Worm (Caenorhabditis elegans) whole organism, L2 larva: ENCODE data around the gene mab-5.

Experiments
- C34F6.9 ChIP-seq: fragments of 150-350 bp; optimal IDR thresholded peaks from 2 replicates; lab custom pipeline; 2014; ENCODE audit warnings: missing biosample characterization, missing genetic modification characterization
- F13H6.1 ChIP-seq: sonication (generic microtip); optimal IDR thresholded peaks from 2 replicates; lab custom pipeline; 2016; ENCODE audit warnings: missing genetic modification characterization, missing compliant biosample characterization
- R02D3.7 ChIP-seq: fragments of 150-350 bp; optimal IDR thresholded peaks from 2 replicates; lab custom pipeline; 2014; ENCODE audit warnings: missing biosample characterization, missing genetic modification characterization
- Y55F3AM.14 ChIP-seq: fragments of 200-800 bp; sonication (Bioruptor generic); optimal IDR thresholded peaks from 2 replicates; lab custom pipeline; 2018; ENCODE audit warnings: mild to moderate bottlenecking, missing genetic modification characterization, missing compliant biosample characterization
- ZK546.5 ChIP-seq: sonication (generic microtip); optimal IDR thresholded peaks from 2 replicates; lab custom pipeline; 2017; ENCODE audit warnings: missing biosample characterization, missing genetic modification characterization
- aly-2 ChIP-seq: fragments of 150-350 bp; optimal IDR thresholded peaks from 2 replicates; lab custom pipeline; 2014; ENCODE audit warnings: missing biosample characterization, missing genetic modification characterization
- ama-1 ChIP-seq: fragments of 150-350 bp; optimal IDR thresholded peaks from 2 replicates; lab custom pipeline; 2018; ENCODE audit warnings: inconsistent platforms
- blmp-1 ChIP-seq: sonication (generic microtip); optimal IDR thresholded peaks from 2 replicates; lab custom pipeline; 2017; ENCODE audit warnings: missing genetic modification characterization, mild to moderate bottlenecking, missing compliant biosample characterization, antibody characterized with exemption, moderate library complexity; ENCODE audit not compliant: insufficient read depth
- ceh-82 ChIP-seq: fragments of 150-350 bp; optimal IDR thresholded peaks from 2 replicates; lab custom pipeline; 2014; ENCODE audit warnings: missing biosample characterization, missing genetic modification characterization
- crh-2 ChIP-seq: sonication (generic microtip); optimal IDR thresholded peaks from 2 replicates; lab custom pipeline; 2017; ENCODE audit warnings: missing biosample characterization, missing genetic modification characterization
- dmd-4 ChIP-seq: sonication (generic microtip); optimal IDR thresholded peaks from 2 replicates; lab custom pipeline; 2017; ENCODE audit warnings: missing biosample characterization, missing genetic modification characterization
- elt-1 ChIP-seq: fragments of 150-350 bp; optimal IDR thresholded peaks from 2 replicates; lab custom pipeline; 2014; ENCODE audit warnings: missing biosample characterization, missing genetic modification characterization
- elt-3 ChIP-seq: sonication (generic microtip); optimal IDR thresholded peaks from 2 replicates; lab custom pipeline; 2017; ENCODE audit warnings: missing biosample characterization, missing genetic modification characterization
- fos-1 ChIP-seq: fragments of 150-350 bp; optimal IDR thresholded peaks from 2 replicates; lab custom pipeline; 2014; ENCODE audit warnings: missing biosample characterization, missing genetic modification characterization
- gmeb-1 ChIP-seq: fragments of 150-350 bp; optimal IDR thresholded peaks from 2 replicates; lab custom pipeline; 2014; ENCODE audit warnings: missing biosample characterization, missing genetic modification characterization
- lin-11 ChIP-seq: fragments of 150-350 bp; sonication (generic microtip); optimal IDR thresholded peaks from 2 replicates; lab custom pipeline; 2014; ENCODE audit warnings: missing biosample characterization, missing genetic modification characterization, inconsistent platforms, mixed read lengths
- lin-39 ChIP-seq: fragments of 150-350 bp; optimal IDR thresholded peaks from 2 replicates; lab custom pipeline; 2014; ENCODE audit warnings: missing biosample characterization, missing genetic modification reagents, missing genetic modification characterization
- lsy-2 ChIP-seq, 2 experiments: fragments of 150-350 bp in 1 of 2; sonication (generic microtip) in 1 of 2; optimal IDR thresholded peaks; 2 replicates each; lab custom pipeline; 2014 to 2017; ENCODE audit warnings: missing biosample characterization in 2 of 2, missing genetic modification characterization in 2 of 2
- mab-5 ChIP-seq: fragments of 150-350 bp; optimal IDR thresholded peaks from 2 replicates; lab custom pipeline; 2014; ENCODE audit warnings: missing biosample characterization, missing genetic modification characterization
- mdl-1 ChIP-seq, 2 experiments: fragments of 150-350 bp in 1 of 2; sonication (generic microtip) in 1 of 2; optimal IDR thresholded peaks; 2 replicates each; lab custom pipeline; 2017; ENCODE audit warnings: missing biosample characterization in 2 of 2, missing genetic modification characterization in 2 of 2
- nhr-10 ChIP-seq: sonication (generic microtip); optimal IDR thresholded peaks from 2 replicates; lab custom pipeline; 2017; ENCODE audit warnings: missing biosample characterization, missing genetic modification characterization
- nhr-12 ChIP-seq: fragments of 150-350 bp; optimal IDR thresholded peaks from 2 replicates; lab custom pipeline; 2014; ENCODE audit warnings: missing biosample characterization, missing genetic modification characterization
- nhr-129 ChIP-seq: fragments of 150-350 bp; optimal IDR thresholded peaks from 2 replicates; lab custom pipeline; 2014; ENCODE audit warnings: missing biosample characterization, missing genetic modification characterization
- nhr-23 ChIP-seq: fragments of 150-350 bp; optimal IDR thresholded peaks from 2 replicates; lab custom pipeline; 2014; ENCODE audit warnings: missing biosample characterization, missing genetic modification reagents, missing genetic modification characterization
- nhr-77 ChIP-seq: fragments of 150-350 bp; optimal IDR thresholded peaks from 2 replicates; lab custom pipeline; 2014; ENCODE audit warnings: missing biosample characterization, missing genetic modification characterization
- peb-1 ChIP-seq: fragments of 150-350 bp; optimal IDR thresholded peaks from 2 replicates; lab custom pipeline; 2014; ENCODE audit warnings: missing biosample characterization, missing genetic modification characterization
- sem-4 ChIP-seq: fragments of 150-350 bp; optimal IDR thresholded peaks from 2 replicates; lab custom pipeline; 2014; ENCODE audit warnings: missing biosample characterization, missing genetic modification reagents, missing genetic modification characterization
- sma-9 ChIP-seq, 2 experiments: fragments of 150-350 bp in 1 of 2; sonication (generic microtip) in 1 of 2; optimal IDR thresholded peaks; 2 replicates each; lab custom pipeline; 2014 to 2016; ENCODE audit warnings: missing genetic modification characterization in 2 of 2, mild to moderate bottlenecking in 1 of 2, missing biosample characterization in 1 of 2, missing compliant biosample characterization in 1 of 2, missing genetic modification reagents in 1 of 2, moderate library complexity in 1 of 2
- snpc-4 ChIP-seq: fragments of 150-350 bp; optimal IDR thresholded peaks from 2 replicates; lab custom pipeline; 2014; ENCODE audit warnings: missing biosample characterization, missing genetic modification characterization
- unc-39 ChIP-seq: fragments of 150-350 bp; optimal IDR thresholded peaks from 2 replicates; lab custom pipeline; 2014; ENCODE audit warnings: missing biosample characterization, missing genetic modification characterization
- unc-55 ChIP-seq: fragments of 150-350 bp; sonication (generic microtip); optimal IDR thresholded peaks from 3 replicates; lab custom pipeline; 2014; ENCODE audit warnings: missing biosample characterization, missing genetic modification reagents, missing genetic modification characterization
- unc-62 ChIP-seq: fragments of 150-350 bp; optimal IDR thresholded peaks from 2 replicates; lab custom pipeline; 2014; ENCODE audit warnings: missing biosample characterization, missing genetic modification reagents, missing genetic modification characterization
- zag-1 ChIP-seq: fragments of 150-350 bp; optimal IDR thresholded peaks from 2 replicates; lab custom pipeline; 2014; ENCODE audit warnings: missing biosample characterization, missing genetic modification characterization
- ztf-1 ChIP-seq: fragments of 200-800 bp; sonication (Bioruptor generic); conservative IDR thresholded peaks from 2 replicates; pipeline ENCODE4 v1.3.6; 2022; ENCODE audit warnings: missing genetic modification characterization, missing compliant biosample characterization
- ztf-11 ChIP-seq: sonication (generic microtip); optimal IDR thresholded peaks from 2 replicates; lab custom pipeline; 2017; ENCODE audit warnings: missing biosample characterization, missing genetic modification characterization
- ztf-4 ChIP-seq: fragments of 150-350 bp; optimal IDR thresholded peaks from 2 replicates; lab custom pipeline; 2014; ENCODE audit warnings: missing biosample characterization, missing genetic modification characterization

The mab-5 gene

DNA sequence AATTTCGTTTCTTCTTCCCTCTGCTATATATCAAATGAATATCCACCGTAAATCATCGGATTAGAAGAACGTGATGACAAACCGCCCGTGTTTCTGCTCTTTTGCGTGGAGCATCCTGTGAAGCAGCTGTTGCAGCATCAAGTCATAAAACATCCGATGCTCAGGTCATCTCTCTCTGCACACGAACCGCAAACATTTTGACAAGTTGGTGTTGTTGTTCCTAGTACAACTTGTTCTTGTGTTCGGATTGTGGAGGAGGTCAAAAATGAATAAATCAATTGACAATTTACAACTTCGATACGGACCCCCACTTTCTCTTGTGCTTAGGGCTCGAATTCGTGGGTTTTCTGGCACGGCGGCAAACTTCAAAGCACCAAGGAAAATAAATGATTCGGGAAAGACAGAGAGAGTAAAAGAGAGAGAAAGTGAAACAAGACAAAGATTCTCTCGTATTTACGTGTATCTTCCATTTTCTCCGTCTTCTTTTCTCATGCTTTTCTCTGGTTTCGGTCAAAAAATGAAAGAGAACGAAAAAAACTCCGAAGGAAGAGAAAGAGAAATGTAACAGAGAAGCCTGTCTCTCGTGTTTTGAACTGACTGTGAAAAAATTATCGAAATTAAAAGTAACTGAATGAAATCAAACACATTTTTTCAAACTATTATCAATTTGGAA is 2.6 kb downstream of the mab-5 start:
- TF ChIP-seq sem-4 (tag; lab: Kevin White, UChicago): no peak
- TF ChIP-seq unc-55 (GFP tag; lab: Kevin White, UChicago): peak; percentile 63
- TF ChIP-seq crh-2: no peak
- TF ChIP-seq ceh-82: no peak
- TF ChIP-seq lsy-2 (tag; optimal IDR thresholded peaks at IDR 0.05; lab: Kevin White, UChicago): peak in 1 of 2 experiments; percentile 29
- no peak for TF ChIP-seq ama-1
- TF ChIP-seq dmd-4 (tag; lab: Kevin White, UChicago): no peak
- no peak for TF ChIP-seq mdl-1 (tag; optimal IDR thresholded peaks at IDR 0.05; lab: Kevin White, UChicago)
- TF ChIP-seq blmp-1 (tag; lab: Kevin White, UChicago): no peak
- TF ChIP-seq fos-1: no peak
- TF ChIP-seq R02D3.7 (tag; lab: Kevin White, UChicago): no peak
- TF ChIP-seq ztf-4: no peak
- TF ChIP-seq Y55F3AM.14 (GFP tag; lab: Kevin White, UChicago): no peak
- TF ChIP-seq peb-1 (tag; lab: Kevin White, UChicago): no peak
- TF ChIP-seq F13H6.1 (tag; lab: Kevin White, UChicago): peak; percentile 19
- TF ChIP-seq ztf-11 (tag; lab: Kevin White, UChicago): no peak
- TF ChIP-seq lin-11 (tag; lab: Kevin White, UChicago): no peak
- no peak for TF ChIP-seq zag-1 (tag; lab: Kevin White, UChicago)
- TF ChIP-seq ZK546.5 (tag; lab: Kevin White, UChicago): no peak
- no peak for TF ChIP-seq elt-1 (tag; lab: Kevin White, UChicago)
- peak; percentile 96 for TF ChIP-seq mab-5
- no peak for TF ChIP-seq snpc-4 (tag; lab: Kevin White, UChicago)
- TF ChIP-seq ztf-1 (GFP tag; lab: Robert Waterston, UW): no peak
- TF ChIP-seq nhr-129: peak; percentile 38
- TF ChIP-seq sma-9 (GFP tag; optimal IDR thresholded peaks at IDR 0.05; lab: Kevin White, UChicago): no peak
- TF ChIP-seq sma-9 (tag; optimal IDR thresholded peaks at IDR 0.05; lab: Kevin White, UChicago): no peak
- no peak for TF ChIP-seq gmeb-1
- TF ChIP-seq nhr-23 (tag; lab: Kevin White, UChicago): no peak
- no peak for TF ChIP-seq C34F6.9 (tag; lab: Kevin White, UChicago)
- TF ChIP-seq unc-39 (tag; lab: Kevin White, UChicago): no peak
- TF ChIP-seq nhr-12 (tag; lab: Kevin White, UChicago): no peak
- no peak for TF ChIP-seq nhr-77 (tag; lab: Kevin White, UChicago)
- TF ChIP-seq elt-3 (tag; lab: Kevin White, UChicago): no peak
- TF ChIP-seq nhr-10 (tag; lab: Kevin White, UChicago): no peak

- TF ChIP-seq unc-55 (GFP tag; lab: Kevin White, UChicago) (no peak), elt-1 (tag; lab: Kevin White, UChicago) (no peak), lsy-2 (tag; optimal IDR thresholded peaks at IDR 0.05; lab: Kevin White, UChicago) (peak in 1 of 2 experiments; percentile 62), aly-2 (tag; lab: Kevin White, UChicago) (no peak)
- TF ChIP-seq, all 48 proteins: peak for 1
Measured at ce11 chrIII:7779313-7779712, 3.9 kb downstream of the mab-5 start.

- TF ChIP-seq unc-62 (GFP tag; lab: Kevin White, UChicago) (no peak), ztf-4 (no peak), unc-55 (GFP tag; lab: Kevin White, UChicago) (no peak), F13H6.1 (tag; lab: Kevin White, UChicago) (peak; percentile 14), gmeb-1 (no peak), dmd-4 (tag; lab: Kevin White, UChicago) (no peak), unc-39 (tag; lab: Kevin White, UChicago) (no peak), ZK546.5 (tag; lab: Kevin White, UChicago) (no peak), R02D3.7 (tag; lab: Kevin White, UChicago) (no peak), lsy-2 (tag; optimal IDR thresholded peaks at IDR 0.05; lab: Kevin White, UChicago) (peak in 1 of 2 experiments; percentile 91), lin-39 (tag; lab: Kevin White, UChicago) (no peak), ztf-11 (tag; lab: Kevin White, UChicago) (no peak), C34F6.9 (tag; lab: Kevin White, UChicago) (no peak), mab-5 (peak; percentile 89), fos-1 (no peak)
Measured at ce11 chrIII:7778530-7778929, 4.7 kb downstream of the mab-5 start.
